Fruit fly (Drosophila melanogaster) whole organism, prepupa: Measurements from ENCODE around the gene Aasdh.

ENCODE experiments used
- CG11902 ChIP-seq: fragments of 200-800 bp; sonication (Bioruptor generic); optimal IDR thresholded peaks from 3 replicates; lab custom pipeline; 2016; ENCODE audit warnings: missing biosample characterization, missing genetic modification characterization
- CG16779 ChIP-seq: fragments of 200-800 bp; sonication (Bioruptor generic); optimal IDR thresholded peaks from 3 replicates; lab custom pipeline; 2017; ENCODE audit warnings: missing biosample characterization, mild to moderate bottlenecking, missing genetic modification characterization
- CG31627 ChIP-seq: fragments of 200-800 bp; sonication (Bioruptor generic); optimal IDR thresholded peaks from 3 replicates; lab custom pipeline; 2016; ENCODE audit warnings: missing biosample characterization, missing genetic modification characterization
- Ets21C ChIP-seq: fragments of 200-800 bp; sonication (Bioruptor generic); optimal IDR thresholded peaks from 3 replicates; lab custom pipeline; 2016; ENCODE audit warnings: missing biosample characterization, missing genetic modification characterization
- Hr39 ChIP-seq: fragments of 200-800 bp; sonication (Bioruptor generic); optimal IDR thresholded peaks from 2 replicates; lab custom pipeline; 2016; ENCODE audit warnings: missing biosample characterization, missing genetic modification characterization
- Sox102F ChIP-seq: fragments of 200-800 bp; sonication (Bioruptor generic); optimal IDR thresholded peaks from 2 replicates; lab custom pipeline; 2016; ENCODE audit warnings: missing biosample characterization, mild to moderate bottlenecking, missing genetic modification characterization
- fkh ChIP-seq: fragments of 200-800 bp; sonication (Bioruptor generic); optimal IDR thresholded peaks from 3 replicates; lab custom pipeline; 2017; ENCODE audit warnings: missing biosample characterization, mild to moderate bottlenecking, missing genetic modification characterization, moderate library complexity
- pdm3 ChIP-seq: fragments of 200-800 bp; sonication (Bioruptor generic); optimal IDR thresholded peaks from 3 replicates; lab custom pipeline; 2016; ENCODE audit warnings: missing biosample characterization, missing genetic modification characterization

DNA sequence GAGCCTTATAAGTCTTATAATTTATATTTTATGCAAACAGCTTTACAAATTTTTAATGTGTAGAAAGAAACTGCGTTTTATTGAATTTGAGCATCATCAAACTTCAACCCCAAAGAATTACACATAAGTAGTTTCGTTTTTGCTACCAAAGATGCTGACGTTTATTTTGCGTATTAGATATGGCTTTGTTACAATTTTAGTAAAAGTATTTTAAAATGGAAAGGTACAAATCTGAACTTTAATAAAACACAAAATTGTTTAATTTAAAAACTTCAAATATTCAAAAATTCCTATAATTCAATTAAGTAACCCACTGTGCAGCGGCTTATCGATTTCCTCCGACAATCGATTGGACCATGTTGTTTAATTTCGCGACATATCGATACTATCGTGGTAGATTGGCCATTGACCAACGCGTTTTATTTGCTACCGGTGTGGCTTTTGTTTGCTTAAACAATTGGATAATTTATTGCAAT, 14.8 kb upstream of the Aasdh start, which contains the start of gene prg:
- TF ChIP-seq Ets21C (GFP tag; lab: Kevin White, UChicago) (peak; percentile 45), fkh (peak; percentile 75), Hr39 (peak; percentile 52), CG11902 (GFP tag; lab: Kevin White, UChicago) (peak; percentile 49), pdm3 (GFP tag; lab: Kevin White, UChicago) (peak; percentile 64), CG31627 (GFP tag; lab: Kevin White, UChicago) (peak; percentile 63), Sox102F (GFP tag; lab: Kevin White, UChicago) (peak; percentile 58), CG16779 (tag; lab: Kevin White, UChicago) (peak; percentile 9)
